Worm (Caenorhabditis elegans) whole organism, mixed stage, embryonic: ENCODE data around the gene K09C8.8.

Experiments used
- elt-3 ChIP-seq: fragments of 150-350 bp; optimal IDR thresholded peaks from 2 replicates; lab custom pipeline; 2014; ENCODE audit warnings: missing biosample characterization, missing genetic modification characterization
- lsy-2 ChIP-seq: fragments of 150-350 bp; optimal IDR thresholded peaks from 2 replicates; lab custom pipeline; 2014; ENCODE audit warnings: missing biosample characterization, missing genetic modification characterization
- nhr-12 ChIP-seq: fragments of 150-350 bp; optimal IDR thresholded peaks from 2 replicates; lab custom pipeline; 2014; ENCODE audit warnings: missing biosample characterization, missing genetic modification characterization

DNA sequence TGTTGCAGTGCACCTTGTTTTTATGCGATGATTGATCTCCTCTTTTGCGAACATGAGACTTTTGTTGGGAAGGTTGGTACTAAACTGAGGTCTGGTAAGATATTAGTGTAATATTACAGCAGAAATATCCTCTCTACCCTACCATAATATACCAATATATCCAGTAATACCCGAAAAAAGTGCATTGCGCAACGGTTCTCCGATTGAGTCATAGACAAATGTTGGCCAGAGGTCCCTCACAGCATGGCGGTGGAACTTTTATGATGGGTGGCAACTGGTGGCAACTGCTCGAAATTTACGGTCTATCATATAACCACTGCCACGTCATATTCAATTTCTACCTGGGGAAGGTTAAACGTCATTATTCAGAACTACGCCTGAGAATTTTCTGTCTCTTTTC is 18.6 kb downstream of the K09C8.8 start:
- TF ChIP-seq elt-3 (tag; lab: Kevin White, UChicago) = no peak
- TF ChIP-seq nhr-12 = no peak
- TF ChIP-seq lsy-2 = no peak
